Fruit fly (Drosophila melanogaster): ENCODE measurements around the gene CG4213.
A peak's percentile ranks its signal among the peaks of the same experiment; 100 is the strongest.

Gene CG4213

DNA sequence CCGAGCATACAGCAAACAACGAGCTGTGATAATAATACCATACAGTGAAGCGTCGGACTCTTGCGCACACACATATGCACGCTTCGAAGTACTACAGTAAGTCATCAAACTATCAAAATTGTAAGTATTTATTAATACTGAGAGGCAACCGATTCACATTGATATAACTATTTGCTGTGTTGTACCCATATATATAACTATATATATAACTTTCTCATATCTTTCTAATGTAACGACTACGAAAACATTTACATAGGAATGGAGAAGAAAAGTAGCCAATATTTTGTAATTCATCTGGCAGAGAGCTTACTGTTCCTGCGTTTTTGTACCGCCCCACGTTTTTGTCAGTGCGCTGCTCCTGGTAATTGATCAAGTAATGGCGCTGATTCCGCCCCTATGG, 10.9 kb upstream of the CG4213 start (continued):
- TF ChIP-seq usp (GFP tag; optimal IDR thresholded peaks at IDR 0.05) (no peak), CG8290 (GFP tag; optimal IDR thresholded peaks at IDR 0.05) (no peak), CG8290 (tag; optimal IDR thresholded peaks at IDR 0.05) (no peak), CG32767 (GFP tag; IDR thresholded peaks at IDR 0.05) (no peak), CG32532 (GFP tag; IDR thresholded peaks at IDR 0.05) (peak; percentile 35; the same call in 1 of the 2 replicates)

DNA sequence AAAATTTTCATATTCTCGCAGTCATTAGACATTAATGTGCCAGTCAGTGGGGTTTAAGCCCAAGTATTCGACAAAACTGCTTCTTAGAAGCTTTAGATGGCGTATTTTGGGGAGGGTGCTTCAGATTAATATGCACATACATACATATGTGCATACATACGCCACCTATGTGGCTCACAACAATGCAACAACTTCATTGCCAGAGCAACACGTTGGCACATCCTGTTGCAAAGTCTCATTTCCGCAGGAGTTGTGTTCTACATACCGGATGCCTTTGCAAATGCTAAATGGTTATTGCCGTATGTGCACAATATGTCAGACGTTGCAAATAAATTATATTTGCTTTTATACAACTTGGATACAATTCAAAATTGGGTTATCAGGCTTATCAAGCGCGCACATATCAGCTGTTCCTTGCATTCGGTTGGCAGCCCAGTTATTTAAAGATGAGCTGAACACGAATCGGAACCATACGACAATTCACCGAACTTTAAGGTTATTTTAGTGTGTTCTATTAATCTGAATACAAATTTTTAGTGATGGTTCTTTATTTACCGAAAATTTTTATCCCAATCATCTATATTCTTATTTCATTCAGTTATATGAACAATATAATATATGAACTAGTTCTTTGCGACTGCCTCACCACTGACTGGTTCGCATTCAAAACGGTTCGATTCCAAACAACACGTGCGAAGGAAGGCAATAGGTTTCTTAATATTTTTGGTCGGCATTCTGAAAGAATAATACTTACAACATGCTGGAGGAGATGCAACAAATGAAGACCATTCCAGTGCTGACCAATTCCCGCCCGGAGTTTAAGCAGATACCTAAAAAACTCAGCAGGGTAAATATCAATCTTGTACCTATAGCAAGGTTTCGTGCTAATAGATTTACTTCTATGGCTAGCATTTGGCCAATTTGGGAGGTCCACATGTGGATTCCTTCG, 1.9 kb upstream of the CG4213 start, which contains the start of gene Polr1B:
Polr1B (plus strand) TSS at position 659 of the 949 bp plus-strand sequence.
- TF ChIP-seq CG7372 (GFP tag; IDR thresholded peaks at IDR 0.05) (no peak), nmo (GFP tag; optimal IDR thresholded peaks at IDR 0.05) (peak; percentile 50), lab (GFP tag; optimal IDR thresholded peaks at IDR 0.05) (no peak), CG5953 (GFP tag; IDR thresholded peaks at IDR 0.05) (no peak), CG18262 (tag; optimal IDR thresholded peaks at IDR 0.05) (peak; percentile 24), CG13287 (GFP tag; IDR thresholded peaks at IDR 0.05; ENCODE audit: partially characterized antibody) (peak; percentile 71), CG15479 (GFP tag; optimal IDR thresholded peaks at IDR 0.05) (no peak), BEAF-32 (GFP tag; optimal IDR thresholded peaks at IDR 0.05) (peak; percentile 69), Lhr (GFP tag; optimal IDR thresholded peaks at IDR 0.05) (no peak), Sry-β (GFP tag; optimal IDR thresholded peaks at IDR 0.05) (peak; percentile 88), Dek (tag; optimal IDR thresholded peaks at IDR 0.05) (peak; percentile 27), dmrt11E (tag; optimal IDR thresholded peaks at IDR 0.05) (no peak), Stat92E (GFP tag; optimal IDR thresholded peaks at IDR 0.05) (peak in 1 of 3 experiments; percentile 48), Dp (GFP tag; optimal IDR thresholded peaks at IDR 0.05) (peak; percentile 94), Dll (GFP tag; IDR thresholded peaks at IDR 0.05; ENCODE audit: partially characterized antibody) (peak; percentile 70; the same call in 3 of the 4 replicates), E2f1 (GFP tag; IDR thresholded peaks at IDR 0.05) (no peak), lilli (GFP tag; optimal IDR thresholded peaks at IDR 0.05) (peak; percentile 16), Med (GFP tag) (peak; percentile 51), kni (GFP tag; optimal IDR thresholded peaks at IDR 0.05) (peak; percentile 34), CG12104 (GFP tag; optimal IDR thresholded peaks at IDR 0.05) (no peak), CG5180 (GFP tag; optimal IDR thresholded peaks at IDR 0.05) (peak; percentile 91), phol (tag; optimal IDR thresholded peaks at IDR 0.05) (peak; percentile 50), Nf-YC (tag; optimal IDR thresholded peaks at IDR 0.05) (no peak), Rx (GFP tag; IDR thresholded peaks at IDR 0.05) (no peak), CG4730 (GFP tag; IDR thresholded peaks at IDR 0.05) (no peak), Bteb2 (GFP tag; optimal IDR thresholded peaks at IDR 0.05) (no peak), CG10366 (GFP tag; IDR thresholded peaks at IDR 0.05) (no peak), Hr39 (optimal IDR thresholded peaks at IDR 0.05) (no peak), da (GFP tag; optimal IDR thresholded peaks at IDR 0.05) (no peak), CG2712 (tag; optimal IDR thresholded peaks at IDR 0.05) (peak; percentile 54), Ptx1 (GFP tag; IDR thresholded peaks at IDR 0.05) (no peak), Elba2 (GFP tag; optimal IDR thresholded peaks at IDR 0.05) (peak; percentile 38), CG17186 (GFP tag; optimal IDR thresholded peaks at IDR 0.05) (no peak), CG17568 (GFP tag; optimal IDR thresholded peaks at IDR 0.05) (no peak), trem (tag; optimal IDR thresholded peaks at IDR 0.05) (peak; percentile 100), Bgb (GFP tag; IDR thresholded peaks at IDR 0.05; ENCODE audit: partially characterized antibody) (peak; percentile 55), CG8388 (GFP tag; optimal IDR thresholded peaks at IDR 0.05) (no peak), HmgZ (tag; optimal IDR thresholded peaks at IDR 0.05) (peak; percentile 77), CG1024 (GFP tag; IDR thresholded peaks at IDR 0.05) (no peak), Max (GFP tag; optimal IDR thresholded peaks at IDR 0.05) (peak; percentile 80), eyg (GFP tag; optimal IDR thresholded peaks at IDR 0.05) (no peak), CG14965 (GFP tag; optimal IDR thresholded peaks at IDR 0.05; ENCODE audit: borderline replicate concordance) (no peak)

All from whole organism, embryonic.